Worm (Caenorhabditis elegans) whole organism, L4 larva: ENCODE data around the gene C02F5.5.

Experiments
- F10B5.3 ChIP-seq: sonication (generic microtip); optimal IDR thresholded peaks from 2 replicates; lab custom pipeline; 2016; ENCODE audit warnings: mild to moderate bottlenecking, missing genetic modification characterization, missing compliant biosample characterization
- F37D6.2 ChIP-seq: sonication (generic microtip); optimal IDR thresholded peaks from 2 replicates; lab custom pipeline; 2016; ENCODE audit warnings: mild to moderate bottlenecking, missing genetic modification characterization, missing compliant biosample characterization
- F44E2.7 ChIP-seq: fragments of 200-800 bp; sonication (Bioruptor generic); IDR thresholded peaks from 2 replicates; pipeline ENCODE4 v2.1.2; 2022; ENCODE audit warnings: missing genetic modification characterization, missing compliant biosample characterization
- F49E8.2 ChIP-seq: sonication (generic microtip); optimal IDR thresholded peaks from 2 replicates; lab custom pipeline; 2016; ENCODE audit warnings: missing compliant biosample characterization, mild to moderate bottlenecking, missing genetic modification characterization, borderline replicate concordance
- T20F7.1 ChIP-seq: fragments of 200-800 bp; sonication (Bioruptor generic); optimal IDR thresholded peaks from 2 replicates; lab custom pipeline; 2018; ENCODE audit warnings: mild to moderate bottlenecking, missing genetic modification characterization, missing compliant biosample characterization
- T26A8.4 ChIP-seq: fragments of 200-800 bp; sonication (Bioruptor generic); IDR thresholded peaks from 2 replicates; pipeline ENCODE4 v1.3.6; 2022; ENCODE audit warnings: missing genetic modification characterization, missing compliant biosample characterization
- Y105C5A.15 ChIP-seq: fragments of 200-800 bp; sonication (Bioruptor generic); IDR thresholded peaks from 2 replicates; pipeline ENCODE4 v1.3.6; 2022; ENCODE audit warnings: missing genetic modification characterization, missing compliant biosample characterization
- ZK337.2 ChIP-seq: fragments of 200-800 bp; sonication (Bioruptor generic); IDR thresholded peaks from 2 replicates; pipeline ENCODE4 v1.3.6; 2022; ENCODE audit warnings: missing genetic modification reagents, missing genetic modification characterization, missing compliant biosample characterization
- ceh-20 ChIP-seq: fragments of 200-800 bp; sonication (Bioruptor generic); IDR thresholded peaks from 2 replicates; pipeline ENCODE4 v1.3.6; 2022; ENCODE audit warnings: missing genetic modification reagents, missing genetic modification characterization, missing compliant biosample characterization
- ceh-28 ChIP-seq: fragments of 150-350 bp; optimal IDR thresholded peaks from 2 replicates; lab custom pipeline; 2014; ENCODE audit warnings: missing biosample characterization, missing genetic modification reagents, missing genetic modification characterization
- ceh-44 ChIP-seq: fragments of 200-800 bp; sonication (Bioruptor generic); IDR thresholded peaks from 2 replicates; pipeline ENCODE4 v1.3.6; 2022; ENCODE audit warnings: missing genetic modification reagents, missing genetic modification characterization, missing compliant biosample characterization
- cey-2 ChIP-seq: sonication (generic microtip); optimal IDR thresholded peaks from 3 replicates; lab custom pipeline; 2017; ENCODE audit warnings: missing genetic modification characterization, mild to moderate bottlenecking, missing compliant biosample characterization, antibody characterized with exemption, borderline replicate concordance; ENCODE audit not compliant: insufficient read depth
- ctbp-1 ChIP-seq: fragments of 200-800 bp; sonication (Bioruptor generic); IDR thresholded peaks from 2 replicates; pipeline ENCODE4 v1.3.6; 2022; ENCODE audit warnings: missing genetic modification reagents, missing genetic modification characterization, missing compliant biosample characterization
- daf-12 ChIP-seq: fragments of 150-350 bp; optimal IDR thresholded peaks from 2 replicates; lab custom pipeline; 2014; ENCODE audit warnings: missing biosample characterization, missing genetic modification reagents, missing genetic modification characterization
- daf-16 ChIP-seq, 3 experiments: sonication (generic microtip); optimal IDR thresholded peaks; 2 replicates each; lab custom pipeline; 2016 to 2017; ENCODE audit warnings: missing genetic modification characterization in 3 of 3, missing genetic modification reagents in 3 of 3, mild to moderate bottlenecking in 2 of 3, missing compliant biosample characterization in 2 of 3, missing biosample characterization in 1 of 3, moderate library complexity in 1 of 3
- daf-8 ChIP-seq: fragments of 200-800 bp; sonication (Bioruptor generic); IDR thresholded peaks from 2 replicates; pipeline ENCODE4 v1.3.6; 2022; ENCODE audit warnings: missing genetic modification characterization, missing compliant biosample characterization
- dmd-6 ChIP-seq: fragments of 200-800 bp; sonication (Bioruptor generic); IDR thresholded peaks from 2 replicates; pipeline ENCODE4 v1.3.6; 2022; ENCODE audit warnings: missing genetic modification reagents, missing genetic modification characterization, missing compliant biosample characterization
- dve-1 ChIP-seq: sonication (generic microtip); optimal IDR thresholded peaks from 2 replicates; lab custom pipeline; 2017; ENCODE audit warnings: antibody characterized with exemption, mild to moderate bottlenecking, missing genetic modification characterization, missing compliant biosample characterization; ENCODE audit not compliant: insufficient read depth
- egl-27 ChIP-seq: sonication (generic microtip); optimal IDR thresholded peaks from 3 replicates; lab custom pipeline; 2017; ENCODE audit warnings: missing biosample characterization, missing genetic modification reagents, missing genetic modification characterization
- egl-43 ChIP-seq: fragments of 200-800 bp; sonication (Bioruptor generic); IDR thresholded peaks from 2 replicates; pipeline ENCODE4 v1.3.6; 2022; ENCODE audit warnings: missing genetic modification reagents, missing genetic modification characterization, missing compliant biosample characterization
- fkh-10 ChIP-seq: fragments of 150-350 bp; optimal IDR thresholded peaks from 2 replicates; lab custom pipeline; 2014; ENCODE audit warnings: missing biosample characterization, missing genetic modification reagents, missing genetic modification characterization
- fos-1 ChIP-seq: fragments of 150-350 bp; optimal IDR thresholded peaks from 2 replicates; lab custom pipeline; 2014; ENCODE audit warnings: missing biosample characterization, missing genetic modification characterization
- gei-8 ChIP-seq: fragments of 200-800 bp; sonication (Bioruptor generic); optimal IDR thresholded peaks from 2 replicates; lab custom pipeline; 2018; ENCODE audit warnings: mild to moderate bottlenecking, missing genetic modification characterization, missing compliant biosample characterization
- hif-1 ChIP-seq, 2 experiments: sonication (generic microtip); optimal IDR thresholded peaks; 2 replicates each; lab custom pipeline; 2016 to 2017; ENCODE audit warnings: missing compliant biosample characterization in 2 of 2, missing genetic modification characterization in 2 of 2, missing genetic modification reagents in 2 of 2, missing genotype in 2 of 2, mild to moderate bottlenecking in 1 of 2
- hlh-11 ChIP-seq: fragments of 200-800 bp; sonication (Bioruptor generic); optimal IDR thresholded peaks from 2 replicates; lab custom pipeline; 2018; ENCODE audit warnings: mild to moderate bottlenecking, missing genetic modification characterization, missing compliant biosample characterization
- hmg-1.1 ChIP-seq: fragments of 200-800 bp; sonication (Bioruptor generic); IDR thresholded peaks from 2 replicates; pipeline ENCODE4 v1.3.6; 2022; ENCODE audit warnings: missing genetic modification reagents, missing genetic modification characterization, missing compliant biosample characterization
- lim-7 ChIP-seq: fragments of 200-800 bp; sonication (Bioruptor generic); IDR thresholded peaks from 2 replicates; pipeline ENCODE4 v1.3.6; 2022; ENCODE audit warnings: missing genetic modification characterization, missing compliant biosample characterization
- lin-15B ChIP-seq: fragments of 150-350 bp; sonication (generic microtip); optimal IDR thresholded peaks from 3 replicates; lab custom pipeline; 2014; ENCODE audit warnings: missing biosample characterization, missing genetic modification characterization
- lin-29 ChIP-seq: fragments of 200-800 bp; sonication (Bioruptor generic); IDR thresholded peaks from 2 replicates; pipeline ENCODE4 v1.3.6; 2022; ENCODE audit warnings: missing genetic modification reagents, missing genetic modification characterization, missing compliant biosample characterization
- lir-3 ChIP-seq: sonication (generic microtip); optimal IDR thresholded peaks from 2 replicates; lab custom pipeline; 2016; ENCODE audit warnings: mild to moderate bottlenecking, missing genetic modification characterization, missing compliant biosample characterization
- mdt-29 ChIP-seq: fragments of 200-800 bp; sonication (Bioruptor generic); IDR thresholded peaks from 2 replicates; pipeline ENCODE4 v1.3.6; 2022; ENCODE audit warnings: missing genetic modification reagents, missing genetic modification characterization, missing compliant biosample characterization
- mep-1 ChIP-seq: fragments of 150-350 bp; sonication (generic microtip); optimal IDR thresholded peaks from 3 replicates; lab custom pipeline; 2014; ENCODE audit warnings: missing biosample characterization, missing genetic modification characterization
- mes-2 ChIP-seq: sonication (generic microtip); optimal IDR thresholded peaks from 2 replicates; lab custom pipeline; 2016; ENCODE audit warnings: missing genotype, mild to moderate bottlenecking, missing genetic modification characterization, missing compliant biosample characterization; ENCODE audit not compliant: poor library complexity, severe bottlenecking
- mxl-2 ChIP-seq: fragments of 200-800 bp; sonication (Bioruptor generic); conservative IDR thresholded peaks from 2 replicates; pipeline ENCODE4 v1.3.6; 2022; ENCODE audit warnings: missing genetic modification reagents, missing genetic modification characterization, missing compliant biosample characterization
- mxl-3 ChIP-seq: fragments of 200-800 bp; sonication (Bioruptor generic); optimal IDR thresholded peaks from 2 replicates; lab custom pipeline; 2018; ENCODE audit warnings: mild to moderate bottlenecking, missing genetic modification characterization, missing compliant biosample characterization
- nhr-11 ChIP-seq: fragments of 150-350 bp; optimal IDR thresholded peaks from 2 replicates; lab custom pipeline; 2014; ENCODE audit warnings: missing biosample characterization, missing genetic modification characterization
- nhr-76 ChIP-seq: fragments of 150-350 bp; optimal IDR thresholded peaks from 2 replicates; lab custom pipeline; 2014; ENCODE audit warnings: missing biosample characterization, missing genetic modification characterization
- nhr-77 ChIP-seq: fragments of 150-350 bp; optimal IDR thresholded peaks from 2 replicates; lab custom pipeline; 2014; ENCODE audit warnings: missing biosample characterization, missing genetic modification characterization
- php-3 ChIP-seq: fragments of 200-800 bp; sonication (Bioruptor generic); IDR thresholded peaks from 2 replicates; pipeline ENCODE4 v1.3.6; 2022; ENCODE audit warnings: missing genetic modification reagents, missing genetic modification characterization, missing compliant biosample characterization
- pqm-1 ChIP-seq: sonication (generic microtip); optimal IDR thresholded peaks from 2 replicates; lab custom pipeline; 2017; ENCODE audit warnings: missing biosample characterization, missing genetic modification characterization
- set-16 ChIP-seq: fragments of 200-800 bp; sonication (Bioruptor generic); IDR thresholded peaks from 2 replicates; pipeline ENCODE4 v1.3.6; 2022; ENCODE audit warnings: missing genetic modification reagents, missing genetic modification characterization, missing compliant biosample characterization
- snpc-1.2 ChIP-seq: fragments of 200-800 bp; sonication (Bioruptor generic); IDR thresholded peaks from 2 replicates; pipeline ENCODE4 v1.3.6; 2022; ENCODE audit warnings: missing genetic modification reagents, missing genetic modification characterization, missing compliant biosample characterization
- spr-1 ChIP-seq: sonication (generic microtip); optimal IDR thresholded peaks from 2 replicates; lab custom pipeline; 2016; ENCODE audit warnings: mild to moderate bottlenecking, missing genetic modification characterization, missing compliant biosample characterization
- tra-1 ChIP-seq: fragments of 200-800 bp; sonication (Bioruptor generic); IDR thresholded peaks from 2 replicates; pipeline ENCODE4 v1.3.6; 2022; ENCODE audit warnings: missing genetic modification reagents, missing genetic modification characterization, missing compliant biosample characterization
- unc-62 ChIP-seq, 3 experiments: fragments of 150-350 bp in 1 of 3; sonication (generic microtip); optimal IDR thresholded peaks in 2 of 3; peaks in 1 of 3; 1 replicate in 1 of 3; 2 replicates in 2 of 3; lab custom pipeline; 2014 to 2017; ENCODE audit warnings: missing biosample characterization in 3 of 3, missing genetic modification characterization in 3 of 3, missing genetic modification reagents in 3 of 3, missing genotype in 1 of 3
- zag-1 ChIP-seq: fragments of 150-350 bp; optimal IDR thresholded peaks from 2 replicates; lab custom pipeline; 2014; ENCODE audit warnings: missing biosample characterization, missing genetic modification characterization
- zip-2 ChIP-seq: fragments of 150-350 bp; optimal IDR thresholded peaks from 2 replicates; lab custom pipeline; 2014; ENCODE audit warnings: missing biosample characterization, missing genetic modification characterization
- ztf-11 ChIP-seq: fragments of 150-350 bp; optimal IDR thresholded peaks from 2 replicates; lab custom pipeline; 2014; ENCODE audit warnings: missing biosample characterization, missing genetic modification characterization

Gene C02F5.5

ce11 chrIII:8235358-8235757 is 622 bp upstream of the C02F5.5 start, which contains the start of gene C02F5.14:
Gene C02F5.14 (minus strand): TSS chrIII:8235514.
- TF ChIP-seq mdt-29 (GFP tag; lab: Robert Waterston, UW) (no peak), ZK337.2 (no peak), daf-12 (tag; lab: Kevin White, UChicago) (no peak), zag-1 (tag; lab: Kevin White, UChicago) (no peak), lim-7 (GFP tag; lab: Robert Waterston, UW) (no peak), nhr-76 (tag; lab: Kevin White, UChicago) (no peak), hmg-1.1 (GFP tag; lab: Robert Waterston, UW) (no peak), nhr-77 (tag; lab: Kevin White, UChicago) (no peak), lin-29 (GFP tag; lab: Robert Waterston, UW) (no peak), Y105C5A.15 (GFP tag; lab: Robert Waterston, UW) (no peak), F10B5.3 (tag; lab: Kevin White, UChicago) (no peak), T26A8.4 (GFP tag; lab: Robert Waterston, UW) (no peak), cey-2 (tag; lab: Kevin White, UChicago) (no peak), dve-1 (tag; lab: Kevin White, UChicago) (no peak), hif-1 (tag; optimal IDR thresholded peaks at IDR 0.05; lab: Kevin White, UChicago) (no peak), daf-8 (GFP tag; lab: Robert Waterston, UW) (no peak), mes-2 (tag; lab: Kevin White, UChicago) (no peak)

ce11 chrIII:8237827-8238226 is 1.8 kb downstream of the C02F5.5 start, which contains the start of gene tsp-2:
Gene tsp-2 (minus strand): TSS chrIII:8237935.
- no peak for TF ChIP-seq daf-12 (tag; lab: Kevin White, UChicago)
- TF ChIP-seq F44E2.7 (GFP tag; lab: Robert Waterston, UW), result no peak
- TF ChIP-seq hif-1 (tag; optimal IDR thresholded peaks at IDR 0.05; lab: Kevin White, UChicago), result no peak
- no peak for TF ChIP-seq lir-3 (tag; lab: Kevin White, UChicago)
- no peak for TF ChIP-seq lin-15B (tag; lab: Kevin White, UChicago)
- TF ChIP-seq fos-1 (tag; lab: Kevin White, UChicago), result no peak
- peak; percentile 6 for TF ChIP-seq zip-2 (tag; lab: Kevin White, UChicago)
- TF ChIP-seq hlh-11 (tag; lab: Kevin White, UChicago), result peak; percentile 54
- no peak for TF ChIP-seq ceh-44 (GFP tag; lab: Robert Waterston, UW)
- TF ChIP-seq fkh-10 (GFP tag; lab: Kevin White, UChicago), result no peak
- TF ChIP-seq nhr-11, result no peak
- no peak for TF ChIP-seq ctbp-1
- no peak for TF ChIP-seq daf-16 (GFP tag; optimal IDR thresholded peaks at IDR 0.05; lab: Kevin White, UChicago)
- TF ChIP-seq daf-16 (tag; optimal IDR thresholded peaks at IDR 0.05; lab: Kevin White, UChicago), result peak; percentile 73
- TF ChIP-seq ceh-28 (tag; lab: Kevin White, UChicago), result no peak
- TF ChIP-seq php-3 (GFP tag; lab: Robert Waterston, UW), result peak; percentile 95
- no peak for TF ChIP-seq spr-1 (tag; lab: Kevin White, UChicago)
- TF ChIP-seq F49E8.2 (tag; lab: Kevin White, UChicago), result no peak
- TF ChIP-seq mdt-29 (GFP tag; lab: Robert Waterston, UW), result no peak
- no peak for TF ChIP-seq F37D6.2
- TF ChIP-seq tra-1 (GFP tag; lab: Robert Waterston, UW), result no peak
- peak; percentile 84 for TF ChIP-seq dmd-6 (GFP tag; lab: Robert Waterston, UW)
- no peak for TF ChIP-seq snpc-1.2 (GFP tag; lab: Robert Waterston, UW)
- TF ChIP-seq egl-27 (tag; lab: Kevin White, UChicago), result no peak
- no peak for TF ChIP-seq mxl-3
- no peak for TF ChIP-seq egl-43
- TF ChIP-seq mxl-2, result no peak
- TF ChIP-seq gei-8, result no peak
- peak in 1 of 2 experiments; percentile 28 for TF ChIP-seq unc-62 (GFP tag; optimal IDR thresholded peaks at IDR 0.05 in 1 of 2; lab: Kevin White, UChicago)
- no peak for TF ChIP-seq unc-62 (tag; optimal IDR thresholded peaks at IDR 0.05; lab: Kevin White, UChicago)
- TF ChIP-seq nhr-77 (tag; lab: Kevin White, UChicago), result peak; percentile 73
- no peak for TF ChIP-seq set-16 (GFP tag; lab: Robert Waterston, UW)
- TF ChIP-seq pqm-1 (tag; lab: Kevin White, UChicago), result peak; percentile 39
- TF ChIP-seq T20F7.1, result peak; percentile 17
- TF ChIP-seq ztf-11, result no peak
- TF ChIP-seq ceh-20 (GFP tag; lab: Robert Waterston, UW), result no peak
- TF ChIP-seq mep-1 (tag; lab: Kevin White, UChicago), result no peak
